Worm (Caenorhabditis elegans) whole organism, L4 larva: ENCODE measurements around the gene K06A9.1.
A peak's percentile ranks its signal among the peaks of the same experiment; 100 is the strongest.

ENCODE experiments used
- F10B5.3 ChIP-seq: sonication (generic microtip); optimal IDR thresholded peaks from 2 replicates; lab custom pipeline; 2016; ENCODE audit warnings: mild to moderate bottlenecking, missing genetic modification characterization, missing compliant biosample characterization
- F26F4.8 ChIP-seq: fragments of 200-800 bp; sonication (Bioruptor generic); conservative IDR thresholded peaks from 2 replicates; pipeline ENCODE4 v1.3.6; 2022; ENCODE audit warnings: missing genetic modification characterization, missing compliant biosample characterization
- F37D6.2 ChIP-seq: sonication (generic microtip); optimal IDR thresholded peaks from 2 replicates; lab custom pipeline; 2016; ENCODE audit warnings: mild to moderate bottlenecking, missing genetic modification characterization, missing compliant biosample characterization
- F49E8.2 ChIP-seq: sonication (generic microtip); optimal IDR thresholded peaks from 2 replicates; lab custom pipeline; 2016; ENCODE audit warnings: missing compliant biosample characterization, mild to moderate bottlenecking, missing genetic modification characterization, borderline replicate concordance
- R02D3.7 ChIP-seq: fragments of 150-350 bp; sonication (generic microtip); optimal IDR thresholded peaks from 3 replicates; lab custom pipeline; 2014; ENCODE audit warnings: missing biosample characterization, missing genetic modification characterization
- T20F7.1 ChIP-seq: fragments of 200-800 bp; sonication (Bioruptor generic); optimal IDR thresholded peaks from 2 replicates; lab custom pipeline; 2018; ENCODE audit warnings: mild to moderate bottlenecking, missing genetic modification characterization, missing compliant biosample characterization
- T26A8.4 ChIP-seq: fragments of 200-800 bp; sonication (Bioruptor generic); IDR thresholded peaks from 2 replicates; pipeline ENCODE4 v1.3.6; 2022; ENCODE audit warnings: missing genetic modification characterization, missing compliant biosample characterization
- Y48G9A.11 ChIP-seq: fragments of 200-800 bp; sonication (Bioruptor generic); IDR thresholded peaks from 2 replicates; pipeline ENCODE4 v1.3.6; 2022; ENCODE audit warnings: missing genetic modification reagents, missing genetic modification characterization, missing compliant biosample characterization
- Y75B8A.6 ChIP-seq: fragments of 200-800 bp; sonication (Bioruptor generic); IDR thresholded peaks from 2 replicates; pipeline ENCODE4 v1.3.6; 2022; ENCODE audit warnings: missing genetic modification reagents, missing genetic modification characterization, missing compliant biosample characterization
- ZK337.2 ChIP-seq: fragments of 200-800 bp; sonication (Bioruptor generic); IDR thresholded peaks from 2 replicates; pipeline ENCODE4 v1.3.6; 2022; ENCODE audit warnings: missing genetic modification reagents, missing genetic modification characterization, missing compliant biosample characterization
- aha-1 ChIP-seq: fragments of 150-350 bp; peaks from one replicate; lab custom pipeline; 2014; ENCODE audit warnings: missing biosample characterization, missing genetic modification characterization
- arid-1 ChIP-seq: fragments of 200-800 bp; sonication (Bioruptor generic); conservative IDR thresholded peaks from 2 replicates; pipeline ENCODE4 v1.3.6; 2022; ENCODE audit warnings: missing genetic modification reagents, missing genetic modification characterization, missing compliant biosample characterization
- attf-4 ChIP-seq: sonication (generic microtip); optimal IDR thresholded peaks from 3 replicates; lab custom pipeline; 2017; ENCODE audit warnings: missing biosample characterization, missing genetic modification characterization
- ceh-20 ChIP-seq: fragments of 200-800 bp; sonication (Bioruptor generic); IDR thresholded peaks from 2 replicates; pipeline ENCODE4 v1.3.6; 2022; ENCODE audit warnings: missing genetic modification reagents, missing genetic modification characterization, missing compliant biosample characterization
- ceh-44 ChIP-seq: fragments of 200-800 bp; sonication (Bioruptor generic); IDR thresholded peaks from 2 replicates; pipeline ENCODE4 v1.3.6; 2022; ENCODE audit warnings: missing genetic modification reagents, missing genetic modification characterization, missing compliant biosample characterization
- ces-1 ChIP-seq: fragments of 150-350 bp; sonication (generic microtip); optimal IDR thresholded peaks from 4 replicates; lab custom pipeline; 2014; ENCODE audit warnings: missing biosample characterization, missing genetic modification reagents, missing genetic modification characterization
- ctbp-1 ChIP-seq: fragments of 200-800 bp; sonication (Bioruptor generic); IDR thresholded peaks from 2 replicates; pipeline ENCODE4 v1.3.6; 2022; ENCODE audit warnings: missing genetic modification reagents, missing genetic modification characterization, missing compliant biosample characterization
- daf-12 ChIP-seq: fragments of 150-350 bp; optimal IDR thresholded peaks from 2 replicates; lab custom pipeline; 2014; ENCODE audit warnings: missing biosample characterization, missing genetic modification reagents, missing genetic modification characterization
- daf-16 ChIP-seq, 3 experiments: sonication (generic microtip); optimal IDR thresholded peaks; 2 replicates each; lab custom pipeline; 2016 to 2017; ENCODE audit warnings: missing genetic modification characterization in 3 of 3, missing genetic modification reagents in 3 of 3, mild to moderate bottlenecking in 2 of 3, missing compliant biosample characterization in 2 of 3, missing biosample characterization in 1 of 3, moderate library complexity in 1 of 3
- dmd-8 ChIP-seq: fragments of 200-800 bp; sonication (Bioruptor generic); IDR thresholded peaks from 2 replicates; pipeline ENCODE4 v1.3.6; 2022; ENCODE audit warnings: missing genetic modification characterization, missing compliant biosample characterization
- dpl-1 ChIP-seq: fragments of 150-350 bp; optimal IDR thresholded peaks from 2 replicates; lab custom pipeline; 2014; ENCODE audit warnings: missing biosample characterization, missing genetic modification reagents, missing genetic modification characterization
- dve-1 ChIP-seq: sonication (generic microtip); optimal IDR thresholded peaks from 2 replicates; lab custom pipeline; 2017; ENCODE audit warnings: antibody characterized with exemption, mild to moderate bottlenecking, missing genetic modification characterization, missing compliant biosample characterization; ENCODE audit not compliant: insufficient read depth
- egl-43 ChIP-seq: fragments of 200-800 bp; sonication (Bioruptor generic); IDR thresholded peaks from 2 replicates; pipeline ENCODE4 v1.3.6; 2022; ENCODE audit warnings: missing genetic modification reagents, missing genetic modification characterization, missing compliant biosample characterization
- hlh-30 ChIP-seq: sonication (generic microtip); optimal IDR thresholded peaks from 2 replicates; lab custom pipeline; 2017; ENCODE audit warnings: antibody characterized with exemption, mild to moderate bottlenecking, missing genetic modification characterization, missing compliant biosample characterization; ENCODE audit not compliant: insufficient read depth
- lin-15B ChIP-seq: fragments of 150-350 bp; sonication (generic microtip); optimal IDR thresholded peaks from 3 replicates; lab custom pipeline; 2014; ENCODE audit warnings: missing biosample characterization, missing genetic modification characterization
- lin-38 ChIP-seq: fragments of 200-800 bp; sonication (Bioruptor generic); IDR thresholded peaks from 2 replicates; pipeline ENCODE4 v1.3.6; 2022; ENCODE audit warnings: missing genetic modification reagents, missing genetic modification characterization, missing compliant biosample characterization
- lsy-2 ChIP-seq, 2 experiments: fragments of 150-350 bp in 1 of 2; sonication (generic microtip) in 1 of 2; optimal IDR thresholded peaks; 2 replicates each; lab custom pipeline; 2014 to 2017; ENCODE audit warnings: missing biosample characterization in 2 of 2, missing genetic modification characterization in 2 of 2
- madf-9 ChIP-seq: fragments of 200-800 bp; sonication (Bioruptor generic); conservative IDR thresholded peaks from 2 replicates; pipeline ENCODE4 v1.3.6; 2022; ENCODE audit warnings: missing genetic modification reagents, missing genetic modification characterization, missing compliant biosample characterization
- mep-1 ChIP-seq: fragments of 150-350 bp; sonication (generic microtip); optimal IDR thresholded peaks from 3 replicates; lab custom pipeline; 2014; ENCODE audit warnings: missing biosample characterization, missing genetic modification characterization
- mes-2 ChIP-seq: sonication (generic microtip); optimal IDR thresholded peaks from 2 replicates; lab custom pipeline; 2016; ENCODE audit warnings: missing genotype, mild to moderate bottlenecking, missing genetic modification characterization, missing compliant biosample characterization; ENCODE audit not compliant: poor library complexity, severe bottlenecking
- nhr-111 ChIP-seq: fragments of 200-800 bp; sonication (Bioruptor generic); optimal IDR thresholded peaks from 2 replicates; lab custom pipeline; 2018; ENCODE audit warnings: mild to moderate bottlenecking, missing genetic modification characterization, missing compliant biosample characterization
- nhr-25 ChIP-seq: sonication (generic microtip); optimal IDR thresholded peaks from 2 replicates; lab custom pipeline; 2017; ENCODE audit warnings: missing genetic modification characterization, mild to moderate bottlenecking, missing compliant biosample characterization, antibody characterized with exemption, moderate library complexity, borderline replicate concordance; ENCODE audit not compliant: insufficient read depth
- nhr-76 ChIP-seq: fragments of 150-350 bp; optimal IDR thresholded peaks from 2 replicates; lab custom pipeline; 2014; ENCODE audit warnings: missing biosample characterization, missing genetic modification characterization
- nhr-77 ChIP-seq: fragments of 150-350 bp; optimal IDR thresholded peaks from 2 replicates; lab custom pipeline; 2014; ENCODE audit warnings: missing biosample characterization, missing genetic modification characterization
- pha-4 ChIP-seq, 2 experiments: fragments of 150-350 bp in 1 of 2; fragments of 200-800 bp in 1 of 2; sonication (Bioruptor generic) in 1 of 2; IDR thresholded peaks in 1 of 2; optimal IDR thresholded peaks in 1 of 2; 2 replicates each; pipeline versions ENCODE4 v1.3.6 to Lab custom; 2014 to 2022; ENCODE audit warnings: missing genetic modification characterization in 2 of 2, missing genetic modification reagents in 2 of 2, missing biosample characterization in 1 of 2, missing compliant biosample characterization in 1 of 2
- pqm-1 ChIP-seq: sonication (generic microtip); optimal IDR thresholded peaks from 2 replicates; lab custom pipeline; 2017; ENCODE audit warnings: missing biosample characterization, missing genetic modification characterization
- rbr-2 ChIP-seq: sonication (generic microtip); optimal IDR thresholded peaks from 2 replicates; lab custom pipeline; 2016; ENCODE audit warnings: missing genotype, missing genetic modification characterization, missing compliant biosample characterization
- snpc-1.2 ChIP-seq: fragments of 200-800 bp; sonication (Bioruptor generic); IDR thresholded peaks from 2 replicates; pipeline ENCODE4 v1.3.6; 2022; ENCODE audit warnings: missing genetic modification reagents, missing genetic modification characterization, missing compliant biosample characterization
- snpc-4 ChIP-seq: fragments of 150-350 bp; optimal IDR thresholded peaks from 2 replicates; lab custom pipeline; 2014; ENCODE audit warnings: missing biosample characterization, missing genetic modification characterization
- spr-1 ChIP-seq: sonication (generic microtip); optimal IDR thresholded peaks from 2 replicates; lab custom pipeline; 2016; ENCODE audit warnings: mild to moderate bottlenecking, missing genetic modification characterization, missing compliant biosample characterization
- tag-97 ChIP-seq: fragments of 200-800 bp; sonication (Bioruptor generic); IDR thresholded peaks from 2 replicates; pipeline ENCODE4 v1.3.6; 2022; ENCODE audit warnings: missing genetic modification characterization, missing compliant biosample characterization
- unc-130 ChIP-seq: sonication (generic microtip); optimal IDR thresholded peaks from 2 replicates; lab custom pipeline; 2016; ENCODE audit warnings: missing genetic modification reagents, missing genetic modification characterization, missing compliant biosample characterization
- vab-7 ChIP-seq: fragments of 200-800 bp; sonication (Bioruptor generic); IDR thresholded peaks from 2 replicates; pipeline ENCODE4 v1.3.6; 2022; ENCODE audit warnings: missing genetic modification reagents, missing genetic modification characterization, missing compliant biosample characterization
- zfp-3 ChIP-seq: fragments of 200-800 bp; sonication (Bioruptor generic); conservative IDR thresholded peaks from 2 replicates; pipeline ENCODE4 v1.3.6; 2022; ENCODE audit warnings: missing genetic modification reagents, missing genetic modification characterization, missing compliant biosample characterization
- zip-11 ChIP-seq: fragments of 200-800 bp; sonication (Bioruptor generic); IDR thresholded peaks from 2 replicates; pipeline ENCODE4 v1.3.6; 2022; ENCODE audit warnings: missing genetic modification characterization, missing compliant biosample characterization
- zip-2 ChIP-seq: fragments of 150-350 bp; optimal IDR thresholded peaks from 2 replicates; lab custom pipeline; 2014; ENCODE audit warnings: missing biosample characterization, missing genetic modification characterization
- ztf-11 ChIP-seq: fragments of 150-350 bp; optimal IDR thresholded peaks from 2 replicates; lab custom pipeline; 2014; ENCODE audit warnings: missing biosample characterization, missing genetic modification characterization
- ztf-7 ChIP-seq: fragments of 150-350 bp; optimal IDR thresholded peaks from 2 replicates; lab custom pipeline; 2014; ENCODE audit warnings: missing biosample characterization, missing genetic modification characterization

Gene K06A9.1

DNA sequence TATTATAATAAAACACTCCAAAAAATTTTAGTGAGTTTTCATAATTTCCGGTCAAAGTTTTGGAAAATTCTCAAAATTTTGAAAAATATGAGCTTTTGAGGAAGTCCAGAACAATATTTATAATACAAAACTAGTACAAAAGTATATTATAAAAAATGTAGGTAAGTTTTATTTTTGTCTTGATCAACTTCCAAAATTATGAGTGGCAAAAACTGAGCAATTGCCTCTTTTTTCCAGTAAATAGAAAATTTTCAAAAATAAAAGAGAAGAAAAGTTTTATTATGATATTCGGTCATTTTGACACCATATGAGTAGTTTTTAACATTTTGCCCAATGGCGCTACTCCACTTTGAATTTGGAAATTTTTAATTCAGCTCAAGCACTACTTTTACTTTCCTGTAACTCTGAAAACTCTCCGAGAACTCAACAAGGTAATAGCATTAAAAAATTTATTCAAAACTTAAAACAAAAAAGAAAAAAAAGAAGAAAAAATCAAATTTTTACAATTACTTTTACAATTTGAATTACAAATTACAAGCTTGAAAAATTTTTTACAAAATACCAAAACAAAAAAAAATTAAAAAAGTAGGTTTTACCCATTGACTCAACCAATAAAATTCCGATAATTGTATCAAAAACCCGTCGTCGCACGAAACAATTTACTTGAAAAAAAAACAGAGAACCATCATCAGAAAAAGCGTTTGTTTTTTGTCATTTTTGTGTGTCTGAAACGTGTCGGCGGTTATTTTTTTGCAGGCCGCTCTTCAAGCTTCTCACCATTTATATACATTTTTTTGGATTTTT, 43.4 kb upstream of the K06A9.1 start (continued):
- TF ChIP-seq F10B5.3 (tag; lab: Kevin White, UChicago) (no peak), lin-15B (tag; lab: Kevin White, UChicago) (no peak), arid-1 (GFP tag; lab: Robert Waterston, UW) (no peak), mes-2 (tag; lab: Kevin White, UChicago) (no peak), vab-7 (GFP tag; lab: Robert Waterston, UW) (0 out of 2 replicates have a peak, but pooled peaks have one; percentile 3), snpc-4 (tag; lab: Kevin White, UChicago) (no peak), ces-1 (GFP tag; lab: Kevin White, UChicago) (no peak), Y48G9A.11 (GFP tag; lab: Robert Waterston, UW) (no peak), zfp-3 (GFP tag; lab: Robert Waterston, UW) (peak; percentile 91), dpl-1 (GFP tag; lab: Kevin White, UChicago) (no peak), daf-16 (GFP tag; optimal IDR thresholded peaks at IDR 0.05; lab: Kevin White, UChicago) (peak in 1 of 2 experiments; percentile 11), daf-16 (tag; optimal IDR thresholded peaks at IDR 0.05; lab: Kevin White, UChicago) (peak; percentile 53), R02D3.7 (tag; lab: Kevin White, UChicago) (no peak), F26F4.8 (GFP tag; lab: Robert Waterston, UW) (no peak), zip-2 (tag; lab: Kevin White, UChicago) (no peak), nhr-25 (tag; lab: Kevin White, UChicago) (no peak), snpc-1.2 (no peak), ztf-11 (tag; lab: Kevin White, UChicago) (no peak), unc-130 (GFP tag; lab: Kevin White, UChicago) (no peak), ctbp-1 (GFP tag; lab: Robert Waterston, UW) (no peak), hlh-30 (no peak), dmd-8 (GFP tag; lab: Robert Waterston, UW) (no peak), tag-97 (GFP tag; lab: Robert Waterston, UW) (no peak), egl-43 (GFP tag; lab: Robert Waterston, UW) (no peak), zip-11 (no peak), ztf-7 (tag; lab: Kevin White, UChicago) (no peak), mep-1 (tag; lab: Kevin White, UChicago) (peak; percentile 77), attf-4 (tag; lab: Kevin White, UChicago) (no peak), nhr-111 (GFP tag; lab: Kevin White, UChicago) (peak; percentile 52), Y75B8A.6 (GFP tag; lab: Robert Waterston, UW) (peak; percentile 88; the same call in 1 of the 2 replicates), F49E8.2 (tag; lab: Kevin White, UChicago) (no peak), dve-1 (tag; lab: Kevin White, UChicago) (peak; percentile 65), ceh-44 (GFP tag; lab: Robert Waterston, UW) (no peak), aha-1 (tag; lab: Kevin White, UChicago) (peak; percentile 87), T26A8.4 (peak; percentile 84), ceh-20 (GFP tag; lab: Robert Waterston, UW) (0 out of 2 replicates have a peak, but pooled peaks have one; percentile 8), madf-9 (no peak), ZK337.2 (no peak), T20F7.1 (GFP tag; lab: Kevin White, UChicago) (no peak), rbr-2 (tag; lab: Kevin White, UChicago) (no peak), lsy-2 (tag; optimal IDR thresholded peaks at IDR 0.05; lab: Kevin White, UChicago) (peak; percentile 27 to 54), pqm-1 (tag; lab: Kevin White, UChicago) (no peak), nhr-77 (tag; lab: Kevin White, UChicago) (peak; percentile 97), pha-4 (GFP tag; IDR thresholded peaks at IDR 0.05; lab: Robert Waterston, UW) (peak; percentile 49; the same call in 1 of the 2 replicates), pha-4 (tag; optimal IDR thresholded peaks at IDR 0.05; lab: Kevin White, UChicago) (peak; percentile 86), daf-12 (tag; lab: Kevin White, UChicago) (no peak), lin-38 (no peak), F37D6.2 (no peak), nhr-76 (tag; lab: Kevin White, UChicago) (no peak), spr-1 (tag; lab: Kevin White, UChicago) (no peak)
